Fruit fly (Drosophila melanogaster): ENCODE results near the gene CG32263.

The CG32263 gene

dm6 chr3L:3855194-3855980 is 44.5 kb upstream of the CG32263 start (continued):
- TF ChIP-seq row (GFP tag; IDR thresholded peaks at IDR 0.05) (peak; percentile 76), Hmr (GFP tag; optimal IDR thresholded peaks at IDR 0.05) (peak; percentile 14), CG6683 (GFP tag; optimal IDR thresholded peaks at IDR 0.05) (no peak), CG17829 (tag; optimal IDR thresholded peaks at IDR 0.05) (peak; percentile 55), br (optimal IDR thresholded peaks at IDR 0.05) (no peak), pb (GFP tag; optimal IDR thresholded peaks at IDR 0.05) (no peak), B-H1 (GFP tag; IDR thresholded peaks at IDR 0.05) (no peak), CG3065 (GFP tag; optimal IDR thresholded peaks at IDR 0.05) (no peak), Nf-YC (tag; optimal IDR thresholded peaks at IDR 0.05) (peak; percentile 89), Dek (tag; optimal IDR thresholded peaks at IDR 0.05) (no peak), CG7556 (GFP tag; optimal IDR thresholded peaks at IDR 0.05) (peak; percentile 67), CG14710 (tag; optimal IDR thresholded peaks at IDR 0.05) (peak; percentile 75), CG17359 (tag; optimal IDR thresholded peaks at IDR 0.05) (peak; percentile 41), ham (GFP tag; IDR thresholded peaks at IDR 0.05) (no peak), sug (tag; optimal IDR thresholded peaks at IDR 0.05) (no peak), TFAM (GFP tag; optimal IDR thresholded peaks at IDR 0.05) (no peak), shn (GFP tag; optimal IDR thresholded peaks at IDR 0.05) (no peak), gsb-n (tag; optimal IDR thresholded peaks at IDR 0.05) (peak; percentile 64), amos (GFP tag; IDR thresholded peaks at IDR 0.05; ENCODE audit: partially characterized antibody) (no peak), Dbx (GFP tag; IDR thresholded peaks at IDR 0.05) (no peak), Ada2b (GFP tag; IDR thresholded peaks at IDR 0.05) (no peak), Asciz (GFP tag; optimal IDR thresholded peaks at IDR 0.05) (peak; percentile 3), cad (GFP tag; optimal IDR thresholded peaks at IDR 0.05) (no peak), pros (GFP tag; optimal IDR thresholded peaks at IDR 0.05) (peak; percentile 54), lov (optimal IDR thresholded peaks at IDR 0.05) (no peak), lov (GFP tag; IDR thresholded peaks at IDR 0.05) (no peak), CG7745 (tag; optimal IDR thresholded peaks at IDR 0.05) (no peak), dpn (GFP tag; optimal IDR thresholded peaks at IDR 0.05) (peak in 1 of 2 experiments; percentile 28), Med (GFP tag) (peak; percentile 39), C15 (GFP tag; IDR thresholded peaks at IDR 0.05) (no peak), CG12942 (GFP tag; optimal IDR thresholded peaks at IDR 0.05) (no peak), jing (GFP tag; optimal IDR thresholded peaks at IDR 0.05) (no peak), CG8388 (GFP tag; optimal IDR thresholded peaks at IDR 0.05) (peak; percentile 68), NK7.1 (GFP tag; optimal IDR thresholded peaks at IDR 0.05) (no peak), sr (GFP tag; IDR thresholded peaks at IDR 0.05) (no peak), CG12659 (GFP tag; optimal IDR thresholded peaks at IDR 0.05) (peak; percentile 12), Neu2 (GFP tag; optimal IDR thresholded peaks at IDR 0.05; ENCODE audit: borderline replicate concordance) (no peak), CG10979 (tag; optimal IDR thresholded peaks at IDR 0.05) (peak; percentile 78), gce (GFP tag; IDR thresholded peaks at IDR 0.05) (no peak), exex (tag; optimal IDR thresholded peaks at IDR 0.05) (no peak), Opbp (GFP tag; IDR thresholded peaks at IDR 0.05; ENCODE audit: partially characterized antibody) (peak; percentile 35; the same call in 1 of the 3 replicates), CG30020 (tag; optimal IDR thresholded peaks at IDR 0.05) (no peak), Ravus (GFP tag; IDR thresholded peaks at IDR 0.05) (no peak), lmd (GFP tag; IDR thresholded peaks at IDR 0.05) (peak; percentile 47; the same call in 1 of the 2 replicates), fd3F (GFP tag; optimal IDR thresholded peaks at IDR 0.05) (no peak), CG13123 (GFP tag; optimal IDR thresholded peaks at IDR 0.05) (no peak), Hr3 (GFP tag; optimal IDR thresholded peaks at IDR 0.05) (peak; percentile 66), CG9817 (tag; optimal IDR thresholded peaks at IDR 0.05) (no peak), salm (tag; optimal IDR thresholded peaks at IDR 0.05) (no peak), CG12391 (tag; optimal IDR thresholded peaks at IDR 0.05) (peak; percentile 76)

Data from whole organism, embryonic.